Worm (Caenorhabditis elegans) whole organism, midembryonic: Measurements from ENCODE around the gene clc-13.

ENCODE experiments used
- T22C8.4 ChIP-seq: fragments of 200-800 bp; sonication (Bioruptor generic); IDR thresholded peaks from 2 replicates; pipeline ENCODE4 v1.3.6; 2022; ENCODE audit warnings: missing genetic modification characterization, missing compliant biosample characterization
- cog-1 ChIP-seq: sonication (generic microtip); optimal IDR thresholded peaks from 2 replicates; lab custom pipeline; 2016; ENCODE audit warnings: missing genetic modification characterization, missing compliant biosample characterization
- flt-1 ChIP-seq: fragments of 200-800 bp; sonication (Bioruptor generic); IDR thresholded peaks from 2 replicates; pipeline ENCODE4 v1.3.6; 2022; ENCODE audit warnings: missing genetic modification characterization, missing compliant biosample characterization
- klf-2 ChIP-seq: fragments of 200-800 bp; sonication (Bioruptor generic); conservative IDR thresholded peaks from 2 replicates; pipeline ENCODE4 v1.3.6; 2022; ENCODE audit warnings: missing genetic modification reagents, missing genetic modification characterization, missing compliant biosample characterization
- med-1 ChIP-seq: sonication (generic microtip); optimal IDR thresholded peaks from 2 replicates; lab custom pipeline; 2017; ENCODE audit warnings: missing genetic modification characterization, mild to moderate bottlenecking, missing compliant biosample characterization, antibody characterized with exemption, missing genetic modification reagents; ENCODE audit not compliant: insufficient read depth
- ref-1 ChIP-seq: fragments of 200-800 bp; sonication (Bioruptor generic); conservative IDR thresholded peaks from 2 replicates; pipeline ENCODE4 v1.3.6; 2022; ENCODE audit warnings: missing genetic modification reagents, missing genetic modification characterization, missing compliant biosample characterization
- tab-1 ChIP-seq: fragments of 200-800 bp; sonication (Bioruptor generic); IDR thresholded peaks from 2 replicates; pipeline ENCODE4 v1.3.6; 2022; ENCODE audit warnings: missing genetic modification characterization, missing compliant biosample characterization
- ztf-23 ChIP-seq: fragments of 200-800 bp; sonication (Bioruptor generic); IDR thresholded peaks from 2 replicates; pipeline ENCODE4 v1.3.6; 2022; ENCODE audit warnings: missing genetic modification reagents, missing genetic modification characterization, missing compliant biosample characterization
- ztf-29 ChIP-seq: fragments of 200-800 bp; sonication (Bioruptor generic); IDR thresholded peaks from 2 replicates; pipeline ENCODE4 v1.3.6; 2022; ENCODE audit warnings: missing genetic modification reagents, missing genetic modification characterization, missing compliant biosample characterization

The clc-13 gene

ce11 chrV:17064676-17065075 lies 50.5 kb downstream of the clc-13 start, which contains the start of gene srh-255:
Gene srh-255, plus strand, starts transcription at chrV:17064976.
- TF ChIP-seq ref-1 (GFP tag; lab: Robert Waterston, UW) (no peak), T22C8.4 (no peak), flt-1 (GFP tag; lab: Robert Waterston, UW) (no peak), ztf-29 (no peak), ztf-23 (GFP tag; lab: Robert Waterston, UW) (no peak), tab-1 (GFP tag; lab: Robert Waterston, UW) (no peak), klf-2 (GFP tag; lab: Robert Waterston, UW) (no peak), med-1 (GFP tag; lab: Kevin White, UChicago) (no peak), cog-1 (no peak)
